Fruit fly (Drosophila melanogaster): ENCODE results near the gene Gnpnat.

Gene Gnpnat

dm6 chr3R:29724745-29725144 lies 13.3 kb upstream of the Gnpnat start, which contains the start of the genes Naa40 and CG18731 (continued):
- no peak for TF ChIP-seq Chrac-16 (GFP tag; optimal IDR thresholded peaks at IDR 0.05)
- no peak for TF ChIP-seq ranshi (GFP tag; IDR thresholded peaks at IDR 0.05)
- no peak for TF ChIP-seq sc (optimal IDR thresholded peaks at IDR 0.05)
- TF ChIP-seq sc (GFP tag; optimal IDR thresholded peaks at IDR 0.05), result no peak
- peak; percentile 55 for TF ChIP-seq CG9932 (GFP tag; IDR thresholded peaks at IDR 0.05)
- no peak for TF ChIP-seq CG10543 (GFP tag; optimal IDR thresholded peaks at IDR 0.05)
- no peak for TF ChIP-seq Tbp (GFP tag; optimal IDR thresholded peaks at IDR 0.05)
- no peak for TF ChIP-seq tin (GFP tag; optimal IDR thresholded peaks at IDR 0.05)
- TF ChIP-seq CG17829 (tag; optimal IDR thresholded peaks at IDR 0.05), result no peak
- TF ChIP-seq crol (GFP tag; IDR thresholded peaks at IDR 0.05), result no peak
- no peak for TF ChIP-seq chif (GFP tag; optimal IDR thresholded peaks at IDR 0.05)
- no peak for TF ChIP-seq CG11247 (GFP tag; IDR thresholded peaks at IDR 0.05)
- no peak for TF ChIP-seq disco-r (GFP tag; optimal IDR thresholded peaks at IDR 0.05)
- TF ChIP-seq wdn (GFP tag; IDR thresholded peaks at IDR 0.05), result no peak
- no peak for TF ChIP-seq pum (GFP tag; optimal IDR thresholded peaks at IDR 0.05)
- TF ChIP-seq Trl (optimal IDR thresholded peaks at IDR 0.05), result no peak
- TF ChIP-seq Trl (GFP tag; optimal IDR thresholded peaks at IDR 0.05), result no peak
- no peak for TF ChIP-seq CG17912 (GFP tag; optimal IDR thresholded peaks at IDR 0.05)
- TF ChIP-seq zen2 (GFP tag; IDR thresholded peaks at IDR 0.05; ENCODE audit: partially characterized antibody), result no peak; the same call in 2 of the 3 replicates
- TF ChIP-seq CG8089 (GFP tag; optimal IDR thresholded peaks at IDR 0.05), result no peak
- TF ChIP-seq Hsf (GFP tag; optimal IDR thresholded peaks at IDR 0.05), result no peak
- no peak for TF ChIP-seq cato (GFP tag; optimal IDR thresholded peaks at IDR 0.05; ENCODE audit: borderline replicate concordance)
- TF ChIP-seq mirr (GFP tag; optimal IDR thresholded peaks at IDR 0.05), result no peak
- TF ChIP-seq sens (GFP tag), result peak; percentile 60
- TF ChIP-seq zen (tag; optimal IDR thresholded peaks at IDR 0.05), result no peak
- no peak for TF ChIP-seq danr (GFP tag; IDR thresholded peaks at IDR 0.05)
- TF ChIP-seq abd-A (tag; optimal IDR thresholded peaks at IDR 0.05), result peak; percentile 28
- peak; percentile 17 for TF ChIP-seq Sin3A (optimal IDR thresholded peaks at IDR 0.05)
- no peak for TF ChIP-seq CG12744 (GFP tag; optimal IDR thresholded peaks at IDR 0.05)
- TF ChIP-seq scrt (GFP tag; optimal IDR thresholded peaks at IDR 0.05), result no peak
- TF ChIP-seq CG10565 (GFP tag; optimal IDR thresholded peaks at IDR 0.05), result no peak
- TF ChIP-seq Mrtf (GFP tag; IDR thresholded peaks at IDR 0.05), result no peak
- TF ChIP-seq CG7963 (GFP tag; IDR thresholded peaks at IDR 0.05; ENCODE audit: partially characterized antibody), result 0 out of 3 replicates have a peak, but pooled peaks have one; percentile 47
- no peak for TF ChIP-seq Mes4 (GFP tag; optimal IDR thresholded peaks at IDR 0.05)
- TF ChIP-seq hth (optimal IDR thresholded peaks at IDR 0.05), result no peak
- TF ChIP-seq lab (GFP tag; optimal IDR thresholded peaks at IDR 0.05), result no peak
- no peak for TF ChIP-seq fd102C (GFP tag; optimal IDR thresholded peaks at IDR 0.05)
- no peak for TF ChIP-seq hb (GFP tag; IDR thresholded peaks at IDR 0.05; ENCODE audit: partially characterized antibody)
- TF ChIP-seq Bteb2 (GFP tag; optimal IDR thresholded peaks at IDR 0.05), result no peak
- no peak for TF ChIP-seq sug (tag; optimal IDR thresholded peaks at IDR 0.05)
- peak; percentile 48; the same call in 1 of the 2 replicates for TF ChIP-seq CG2129 (GFP tag; IDR thresholded peaks at IDR 0.05; ENCODE audit: partially characterized antibody)
- no peak for TF ChIP-seq lmd (GFP tag; IDR thresholded peaks at IDR 0.05)
- no peak for TF ChIP-seq gem (tag; optimal IDR thresholded peaks at IDR 0.05)
- TF ChIP-seq Ada2b (GFP tag; IDR thresholded peaks at IDR 0.05), result no peak
- TF ChIP-seq NC2β (GFP tag; optimal IDR thresholded peaks at IDR 0.05), result no peak
- no peak for TF ChIP-seq CG15479 (GFP tag; optimal IDR thresholded peaks at IDR 0.05)
- TF ChIP-seq schlank (tag; optimal IDR thresholded peaks at IDR 0.05), result no peak
- no peak for TF ChIP-seq CG9817 (tag; optimal IDR thresholded peaks at IDR 0.05)
- TF ChIP-seq shn (GFP tag; optimal IDR thresholded peaks at IDR 0.05), result no peak
- no peak for TF ChIP-seq Ets97D (GFP tag; optimal IDR thresholded peaks at IDR 0.05)
- TF ChIP-seq Hr51 (GFP tag; optimal IDR thresholded peaks at IDR 0.05), result no peak
- no peak for TF ChIP-seq cas (GFP tag; IDR thresholded peaks at IDR 0.05)
- no peak for TF ChIP-seq CG8290 (GFP tag; optimal IDR thresholded peaks at IDR 0.05)
- no peak for TF ChIP-seq CG8290 (tag; optimal IDR thresholded peaks at IDR 0.05)
